Worm (Caenorhabditis elegans) whole organism, young adult: Measurements from ENCODE around the gene F41G3.5.

Experiments
- B0035.1 ChIP-seq: sonication (generic microtip); optimal IDR thresholded peaks from 2 replicates; lab custom pipeline; 2016; ENCODE audit warnings: missing genetic modification characterization, mild to moderate bottlenecking, missing compliant biosample characterization, missing genotype, missing genetic modification reagents
- D2030.7 ChIP-seq: fragments of 200-800 bp; sonication (Bioruptor generic); IDR thresholded peaks from 2 replicates; pipeline ENCODE4 v1.3.6; 2022; ENCODE audit warnings: missing genetic modification reagents, missing genetic modification characterization, missing compliant biosample characterization
- F22D6.2 ChIP-seq: sonication (generic microtip); optimal IDR thresholded peaks from 2 replicates; lab custom pipeline; 2016; ENCODE audit warnings: mild to moderate bottlenecking, missing genetic modification characterization, missing compliant biosample characterization
- F39B2.1 ChIP-seq: fragments of 200-800 bp; sonication (Bioruptor generic); IDR thresholded peaks from 2 replicates; pipeline ENCODE4 v1.3.6; 2022; ENCODE audit warnings: missing genetic modification reagents, missing genetic modification characterization, missing compliant biosample characterization
- F49E8.2 ChIP-seq: sonication (generic microtip); optimal IDR thresholded peaks from 3 replicates; lab custom pipeline; 2017; ENCODE audit warnings: missing genetic modification characterization, mild to moderate bottlenecking, missing compliant biosample characterization, antibody characterized with exemption, moderate library complexity; ENCODE audit not compliant: insufficient read depth
- F57A8.1 ChIP-seq: fragments of 200-800 bp; sonication (Bioruptor generic); optimal IDR thresholded peaks from 2 replicates; lab custom pipeline; 2018; ENCODE audit warnings: mild to moderate bottlenecking, missing genetic modification characterization, moderate library complexity, missing compliant biosample characterization
- Y95B8A.8 ChIP-seq: fragments of 200-800 bp; sonication (Bioruptor generic); IDR thresholded peaks from 2 replicates; pipeline ENCODE4 v1.3.6; 2022; ENCODE audit warnings: missing genetic modification reagents, missing genetic modification characterization, missing compliant biosample characterization
- aptf-2 ChIP-seq: fragments of 200-800 bp; sonication (Bioruptor generic); conservative IDR thresholded peaks from 2 replicates; pipeline ENCODE4 v1.3.6; 2022; ENCODE audit warnings: missing genetic modification reagents, missing genetic modification characterization, missing compliant biosample characterization
- atf-7 ChIP-seq: sonication (generic microtip); optimal IDR thresholded peaks from 2 replicates; lab custom pipeline; 2017; ENCODE audit warnings: mild to moderate bottlenecking, missing genetic modification characterization, missing compliant biosample characterization
- attf-6 ChIP-seq: fragments of 200-800 bp; sonication (Bioruptor generic); IDR thresholded peaks from 2 replicates; pipeline ENCODE4 v1.3.6; 2022; ENCODE audit warnings: missing genetic modification reagents, missing genetic modification characterization, missing compliant biosample characterization
- ceh-58 ChIP-seq: fragments of 200-800 bp; sonication (Bioruptor generic); IDR thresholded peaks from 2 replicates; pipeline ENCODE4 v1.3.6; 2022; ENCODE audit warnings: missing genetic modification characterization, missing compliant biosample characterization
- chd-7 ChIP-seq: sonication (generic microtip); optimal IDR thresholded peaks from 2 replicates; lab custom pipeline; 2016; ENCODE audit warnings: mild to moderate bottlenecking, missing genetic modification characterization, moderate library complexity, missing compliant biosample characterization
- dpff-1 ChIP-seq: sonication (generic microtip); optimal IDR thresholded peaks from 2 replicates; lab custom pipeline; 2017; ENCODE audit warnings: mild to moderate bottlenecking, missing genetic modification characterization, missing compliant biosample characterization
- efl-1 ChIP-seq: fragments of 150-350 bp; optimal IDR thresholded peaks from 2 replicates; lab custom pipeline; 2014; ENCODE audit warnings: missing biosample characterization, missing genetic modification reagents, missing genetic modification characterization
- ets-4 ChIP-seq: fragments of 200-800 bp; sonication (Bioruptor generic); optimal IDR thresholded peaks from 2 replicates; lab custom pipeline; 2018; ENCODE audit warnings: mild to moderate bottlenecking, missing genetic modification characterization, missing compliant biosample characterization
- him-1 ChIP-seq: sonication (generic microtip); optimal IDR thresholded peaks from 2 replicates; lab custom pipeline; 2016; ENCODE audit warnings: missing genotype, missing genetic modification reagents, missing genetic modification characterization, missing compliant biosample characterization
- hsf-1 ChIP-seq: fragments of 200-800 bp; sonication (Bioruptor generic); IDR thresholded peaks from 2 replicates; pipeline ENCODE4 v1.3.6; 2022; ENCODE audit warnings: missing genetic modification reagents, missing genetic modification characterization, missing compliant biosample characterization
- let-607 ChIP-seq, 2 experiments: fragments of 200-800 bp in 1 of 2; sonication (Bioruptor generic) in 1 of 2; sonication (generic microtip) in 1 of 2; optimal IDR thresholded peaks; 2 replicates each; lab custom pipeline; 2016 to 2018; ENCODE audit warnings: mild to moderate bottlenecking in 2 of 2, missing compliant biosample characterization in 2 of 2, missing genetic modification characterization in 2 of 2, moderate library complexity in 2 of 2, missing genotype in 1 of 2
- lin-26 ChIP-seq: fragments of 200-800 bp; sonication (Bioruptor generic); IDR thresholded peaks from 2 replicates; pipeline ENCODE4 v1.3.6; 2022; ENCODE audit warnings: missing genetic modification reagents, missing genetic modification characterization, missing compliant biosample characterization
- lin-54 ChIP-seq: fragments of 200-800 bp; sonication (Bioruptor generic); optimal IDR thresholded peaks from 2 replicates; lab custom pipeline; 2018; ENCODE audit warnings: mild to moderate bottlenecking, missing genetic modification characterization, missing compliant biosample characterization
- madf-6 ChIP-seq: fragments of 200-800 bp; sonication (Bioruptor generic); IDR thresholded peaks from 2 replicates; pipeline ENCODE4 v1.3.6; 2022; ENCODE audit warnings: missing genetic modification reagents, missing genetic modification characterization, missing compliant biosample characterization
- mcd-1 ChIP-seq: fragments of 200-800 bp; sonication (Bioruptor generic); IDR thresholded peaks from 2 replicates; pipeline ENCODE4 v1.3.6; 2022; ENCODE audit warnings: missing genetic modification reagents, missing genetic modification characterization, missing compliant biosample characterization
- mxl-1 ChIP-seq: sonication (generic microtip); optimal IDR thresholded peaks from 2 replicates; lab custom pipeline; 2016; ENCODE audit warnings: missing genetic modification characterization, missing compliant biosample characterization
- nfya-1 ChIP-seq: sonication (generic microtip); optimal IDR thresholded peaks from 2 replicates; lab custom pipeline; 2017; ENCODE audit warnings: antibody characterized with exemption, missing compliant biosample characterization, missing genetic modification characterization, borderline replicate concordance; ENCODE audit not compliant: insufficient read depth
- nfya-2 ChIP-seq: fragments of 200-800 bp; sonication (Bioruptor generic); IDR thresholded peaks from 2 replicates; pipeline ENCODE4 v1.3.6; 2022; ENCODE audit warnings: missing genetic modification reagents, missing genetic modification characterization, missing compliant biosample characterization
- nhr-179 ChIP-seq: sonication (generic microtip); optimal IDR thresholded peaks from 2 replicates; lab custom pipeline; 2016; ENCODE audit warnings: mild to moderate bottlenecking, missing genetic modification characterization, missing compliant biosample characterization
- nhr-80 ChIP-seq: sonication (generic microtip); optimal IDR thresholded peaks from 2 replicates; lab custom pipeline; 2016; ENCODE audit warnings: missing genetic modification characterization, missing compliant biosample characterization
- sdz-38 ChIP-seq: sonication (generic microtip); optimal IDR thresholded peaks from 2 replicates; lab custom pipeline; 2016; ENCODE audit warnings: missing genotype, missing genetic modification characterization, missing compliant biosample characterization
- snpc-1.3 ChIP-seq: sonication (generic microtip); optimal IDR thresholded peaks from 2 replicates; lab custom pipeline; 2017; ENCODE audit warnings: missing genetic modification characterization, mild to moderate bottlenecking, missing compliant biosample characterization, antibody characterized with exemption, moderate library complexity, missing genotype, missing genetic modification reagents; ENCODE audit not compliant: insufficient read depth
- unc-130 ChIP-seq: sonication (generic microtip); optimal IDR thresholded peaks from 2 replicates; lab custom pipeline; 2016; ENCODE audit warnings: missing genetic modification reagents, missing genetic modification characterization, missing compliant biosample characterization
- zim-3 ChIP-seq: sonication (generic microtip); optimal IDR thresholded peaks from 2 replicates; lab custom pipeline; 2017; ENCODE audit warnings: mild to moderate bottlenecking, missing genetic modification characterization, moderate library complexity, missing compliant biosample characterization
- ztf-22 ChIP-seq: fragments of 200-800 bp; sonication (Bioruptor generic); optimal IDR thresholded peaks from 2 replicates; lab custom pipeline; 2018; ENCODE audit warnings: mild to moderate bottlenecking, missing genetic modification characterization, moderate library complexity, missing compliant biosample characterization
- ztf-25 ChIP-seq: fragments of 200-800 bp; sonication (Bioruptor generic); IDR thresholded peaks from 2 replicates; pipeline ENCODE4 v1.3.6; 2022; ENCODE audit warnings: missing genetic modification reagents, missing genetic modification characterization, missing compliant biosample characterization
- ztf-3 ChIP-seq: fragments of 200-800 bp; sonication (Bioruptor generic); optimal IDR thresholded peaks from 2 replicates; lab custom pipeline; 2018; ENCODE audit warnings: mild to moderate bottlenecking, missing genetic modification characterization, missing compliant biosample characterization

The F41G3.5 gene

DNA sequence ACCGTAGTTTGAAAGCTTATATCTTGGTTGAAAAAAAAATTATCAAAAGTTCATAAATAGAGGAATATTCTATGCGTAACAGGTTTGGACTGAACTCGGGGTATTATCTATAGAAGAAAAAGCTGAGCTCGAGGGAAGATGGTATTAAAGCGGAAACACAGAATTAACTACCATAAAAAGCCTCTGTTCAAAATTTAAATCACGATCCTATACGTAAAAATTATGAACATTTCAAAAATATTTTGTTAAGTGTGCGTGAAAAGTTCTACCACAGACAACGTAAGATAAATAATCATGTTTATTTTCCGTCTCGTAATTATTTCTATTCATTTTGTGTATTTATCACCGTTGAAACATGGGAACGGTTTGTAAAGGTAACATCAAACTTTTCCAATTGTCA, at the start of gene F41G3.5:
F41G3.5 (plus strand) TSS at position 301 of the 400 bp plus-strand sequence.
- TF ChIP-seq sdz-38 (tag; lab: Kevin White, UChicago), result no peak
- no peak for TF ChIP-seq ztf-3 (GFP tag; lab: Kevin White, UChicago)
- no peak for TF ChIP-seq nhr-179 (tag; lab: Kevin White, UChicago)
- TF ChIP-seq mxl-1 (tag; lab: Kevin White, UChicago), result no peak
- TF ChIP-seq F49E8.2 (tag; lab: Kevin White, UChicago), result no peak
- no peak for TF ChIP-seq efl-1 (GFP tag; lab: Kevin White, UChicago)
- TF ChIP-seq ceh-58 (GFP tag; lab: Robert Waterston, UW), result no peak
- no peak for TF ChIP-seq chd-7 (tag; lab: Kevin White, UChicago)
- TF ChIP-seq D2030.7 (GFP tag; lab: Robert Waterston, UW), result no peak
- no peak for TF ChIP-seq madf-6 (GFP tag; lab: Robert Waterston, UW)
- no peak for TF ChIP-seq hsf-1 (GFP tag; lab: Robert Waterston, UW)
- no peak for TF ChIP-seq aptf-2 (GFP tag; lab: Robert Waterston, UW)
- no peak for TF ChIP-seq let-607 (tag; optimal IDR thresholded peaks at IDR 0.05; lab: Kevin White, UChicago)
- TF ChIP-seq nfya-1 (tag; lab: Kevin White, UChicago), result no peak

DNA sequence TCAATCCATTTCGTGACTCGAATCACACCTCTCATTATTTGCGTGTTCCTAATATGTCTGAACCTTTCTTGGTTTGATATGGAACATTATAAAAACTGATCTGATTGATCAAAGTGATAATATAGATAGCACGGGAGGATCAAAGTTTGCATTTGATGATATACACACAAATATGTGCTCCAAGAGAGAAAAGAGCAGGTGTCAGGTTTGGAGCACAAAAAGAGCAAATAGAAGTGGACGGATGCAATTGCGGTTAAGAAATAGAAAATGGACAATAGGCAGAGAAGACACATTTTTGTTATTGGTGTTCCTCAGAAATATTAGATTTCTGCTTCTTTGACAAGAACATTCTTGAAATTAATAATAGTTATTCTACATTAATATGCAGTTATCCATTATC, 47.7 kb upstream of the F41G3.5 start, which contains the start of gene C18H9.1:
C18H9.1 (plus strand) TSS at position 301 of the 400 bp plus-strand sequence.
- no peak for TF ChIP-seq B0035.1 (tag; lab: Kevin White, UChicago)
- TF ChIP-seq mcd-1 (GFP tag; lab: Robert Waterston, UW), result no peak
- no peak for TF ChIP-seq F57A8.1 (GFP tag; lab: Kevin White, UChicago)
- TF ChIP-seq zim-3 (tag; lab: Kevin White, UChicago), result no peak
- TF ChIP-seq nfya-1 (tag; lab: Kevin White, UChicago), result no peak
- TF ChIP-seq snpc-1.3 (tag; lab: Kevin White, UChicago), result no peak
- TF ChIP-seq hsf-1 (GFP tag; lab: Robert Waterston, UW), result no peak
- TF ChIP-seq dpff-1 (tag; lab: Kevin White, UChicago), result no peak
- no peak for TF ChIP-seq ztf-25

DNA sequence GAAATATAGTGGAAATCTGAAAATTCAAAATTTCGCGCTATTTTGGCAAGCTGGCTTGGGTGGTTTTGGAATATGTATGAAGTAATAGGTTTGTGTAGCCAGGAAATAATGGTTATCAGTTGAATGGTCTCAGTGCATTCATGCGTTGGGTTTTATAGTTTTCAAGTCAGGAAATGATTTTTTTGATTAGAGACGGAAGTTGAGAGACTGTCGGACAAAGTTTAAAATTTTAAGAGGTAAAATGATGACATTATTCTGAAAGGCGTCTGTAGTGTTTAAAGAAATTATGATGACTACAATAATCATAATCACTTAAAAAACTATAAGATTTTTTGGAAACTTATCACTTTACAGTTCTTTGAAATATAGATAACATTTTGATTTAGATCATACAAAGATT, 45.0 kb upstream of the F41G3.5 start, which contains the start of gene C18H9.6:
C18H9.6 (minus strand) TSS at position 129 of the 400 bp plus-strand sequence.
- TF ChIP-seq ets-4 (GFP tag; lab: Kevin White, UChicago), result peak; percentile 19
- peak; percentile 30 for TF ChIP-seq ztf-22 (GFP tag; lab: Kevin White, UChicago)
- peak; percentile 30 for TF ChIP-seq atf-7 (tag; lab: Kevin White, UChicago)
- no peak for TF ChIP-seq Y95B8A.8
- no peak for TF ChIP-seq F22D6.2 (tag; lab: Kevin White, UChicago)
- no peak for TF ChIP-seq nfya-2 (GFP tag; lab: Robert Waterston, UW)
- no peak for TF ChIP-seq lin-54 (GFP tag; lab: Kevin White, UChicago)
- no peak for TF ChIP-seq unc-130 (GFP tag; lab: Kevin White, UChicago)
- TF ChIP-seq nhr-80 (tag; lab: Kevin White, UChicago), result peak; percentile 86
- TF ChIP-seq, all 124 proteins: peak for 4

ce11 chrII:6705593-6706228, 40.8 kb upstream of the F41G3.5 start, which contains the start of gene rpy-1:
Gene rpy-1, minus strand, starts transcription at chrII:6705643.
- TF ChIP-seq him-1 (tag; lab: Kevin White, UChicago) (no peak), let-607 (tag; optimal IDR thresholded peaks at IDR 0.05; lab: Kevin White, UChicago) (no peak), efl-1 (GFP tag; lab: Kevin White, UChicago) (no peak), nfya-2 (GFP tag; lab: Robert Waterston, UW) (no peak), F39B2.1 (GFP tag; lab: Robert Waterston, UW) (no peak), hsf-1 (GFP tag; lab: Robert Waterston, UW) (no peak), attf-6 (GFP tag; lab: Robert Waterston, UW) (no peak), lin-26 (GFP tag; lab: Robert Waterston, UW) (no peak)
